Fruit fly (Drosophila melanogaster): ENCODE measurements around the gene CG6769.

Gene CG6769

dm6 chrX:17821466-17821865 is 39.3 kb upstream of the CG6769 start (continued):
- TF ChIP-seq ewg (GFP tag; optimal IDR thresholded peaks at IDR 0.05), result no peak
- TF ChIP-seq CG17385 (GFP tag; optimal IDR thresholded peaks at IDR 0.05), result peak; percentile 13
- TF ChIP-seq Nf-YB (GFP tag; optimal IDR thresholded peaks at IDR 0.05), result peak; percentile 66
- TF ChIP-seq CG3838 (GFP tag; optimal IDR thresholded peaks at IDR 0.05), result no peak
- peak; percentile 94 for TF ChIP-seq crol (GFP tag; IDR thresholded peaks at IDR 0.05)
- TF ChIP-seq exex (tag; optimal IDR thresholded peaks at IDR 0.05), result peak; percentile 76
- TF ChIP-seq ATbp (GFP tag; optimal IDR thresholded peaks at IDR 0.05), result no peak
- no peak for TF ChIP-seq CG14860 (GFP tag; IDR thresholded peaks at IDR 0.05; ENCODE audit: partially characterized antibody)
- no peak for TF ChIP-seq CG12299 (tag; optimal IDR thresholded peaks at IDR 0.05)
- TF ChIP-seq CG31441 (GFP tag; IDR thresholded peaks at IDR 0.05), result peak; percentile 34; the same call in 1 of the 2 replicates
- TF ChIP-seq trem (tag; optimal IDR thresholded peaks at IDR 0.05), result no peak
- peak; percentile 66 for TF ChIP-seq mirr (GFP tag; optimal IDR thresholded peaks at IDR 0.05)
- TF ChIP-seq Nf-YC (tag; optimal IDR thresholded peaks at IDR 0.05), result peak; percentile 83
- 0 out of 4 replicates have a peak, but pooled peaks have one; percentile 35 for TF ChIP-seq chinmo (GFP tag; IDR thresholded peaks at IDR 0.05; ENCODE audit: partially characterized antibody)
- TF ChIP-seq br (optimal IDR thresholded peaks at IDR 0.05), result no peak
- TF ChIP-seq CG3995 (GFP tag; optimal IDR thresholded peaks at IDR 0.05), result peak; percentile 96
- TF ChIP-seq CG3065 (GFP tag; optimal IDR thresholded peaks at IDR 0.05), result no peak
- no peak for TF ChIP-seq Ada2b (GFP tag; IDR thresholded peaks at IDR 0.05)
- TF ChIP-seq lilli (GFP tag; optimal IDR thresholded peaks at IDR 0.05), result no peak
- TF ChIP-seq az2 (GFP tag; optimal IDR thresholded peaks at IDR 0.05), result no peak
- peak; percentile 69 for TF ChIP-seq CG1832 (GFP tag; optimal IDR thresholded peaks at IDR 0.05)
- peak; percentile 2 for TF ChIP-seq B-H2 (GFP tag; optimal IDR thresholded peaks at IDR 0.05)
- no peak for TF ChIP-seq crp (GFP tag; optimal IDR thresholded peaks at IDR 0.05)
- TF ChIP-seq B-H1 (GFP tag; IDR thresholded peaks at IDR 0.05), result no peak
- TF ChIP-seq tin (GFP tag; optimal IDR thresholded peaks at IDR 0.05), result no peak
- TF ChIP-seq abd-A (tag; optimal IDR thresholded peaks at IDR 0.05), result peak; percentile 28
- no peak for TF ChIP-seq CG31388 (GFP tag; optimal IDR thresholded peaks at IDR 0.05)
- no peak for TF ChIP-seq CG10321 (GFP tag; IDR thresholded peaks at IDR 0.05)
- no peak for TF ChIP-seq vvl (GFP tag; IDR thresholded peaks at IDR 0.05)
- peak in 1 of 2 experiments; percentile 18 for TF ChIP-seq Pdp1 (GFP tag; optimal IDR thresholded peaks at IDR 0.05)
- TF ChIP-seq Scr (GFP tag; IDR thresholded peaks at IDR 0.05; ENCODE audit: partially characterized antibody), result peak; percentile 16; the same call in 1 of the 2 replicates
- no peak for TF ChIP-seq ara (GFP tag; IDR thresholded peaks at IDR 0.05)
- no peak for TF ChIP-seq YL-1 (GFP tag; optimal IDR thresholded peaks at IDR 0.05)
- peak; percentile 16 for TF ChIP-seq HmgZ (tag; optimal IDR thresholded peaks at IDR 0.05)
- no peak for TF ChIP-seq ap (GFP tag; IDR thresholded peaks at IDR 0.05)
- TF ChIP-seq Hsf (GFP tag; optimal IDR thresholded peaks at IDR 0.05), result no peak
- peak in 1 of 2 experiments; percentile 34 for TF ChIP-seq insv (GFP tag; optimal IDR thresholded peaks at IDR 0.05)

- TF ChIP-seq CG9609 (GFP tag; optimal IDR thresholded peaks at IDR 0.05), result peak; percentile 19
- TF ChIP-seq CG6854 (GFP tag; optimal IDR thresholded peaks at IDR 0.05), result no peak
- TF ChIP-seq CG10366 (GFP tag; IDR thresholded peaks at IDR 0.05), result no peak
- TF ChIP-seq CG5245 (GFP tag; optimal IDR thresholded peaks at IDR 0.05), result no peak
- TF ChIP-seq jigr1 (GFP tag; IDR thresholded peaks at IDR 0.05), result no peak
- no peak for TF ChIP-seq sens-2 (GFP tag; IDR thresholded peaks at IDR 0.05)
- TF ChIP-seq CG12942 (GFP tag; optimal IDR thresholded peaks at IDR 0.05), result peak; percentile 8
- peak; percentile 97 for TF ChIP-seq CG13287 (GFP tag; IDR thresholded peaks at IDR 0.05; ENCODE audit: partially characterized antibody)
- peak; percentile 32 for TF ChIP-seq grau (tag; optimal IDR thresholded peaks at IDR 0.05)
- peak in 1 of 2 experiments; percentile 46 for TF ChIP-seq bsh (GFP tag; optimal IDR thresholded peaks at IDR 0.05)
- peak; percentile 62 for TF ChIP-seq zen (tag; optimal IDR thresholded peaks at IDR 0.05)
- peak; percentile 17 for TF ChIP-seq ems (GFP tag; optimal IDR thresholded peaks at IDR 0.05)
- peak; percentile 38; the same call in 1 of the 3 replicates for TF ChIP-seq CG11560 (tag; IDR thresholded peaks at IDR 0.05)
- TF ChIP-seq CG11695 (GFP tag; IDR thresholded peaks at IDR 0.05), result no peak
Measured at dm6 chrX:17826807-17827703, 33.7 kb upstream of the CG6769 start, which contains the start of gene Socs16D. TSS of gene Socs16D (minus strand) at chrX:17827564.

All from whole organism, embryonic.